Fruit fly (Drosophila melanogaster) whole organism, embryonic: ENCODE data around the gene lin-52.

ENCODE experiments used
- BEAF-32 ChIP-seq: fragments of 200-800 bp; sonication (Bioruptor generic); optimal IDR thresholded peaks from 3 replicates; lab custom pipeline; 2017; ENCODE audit warnings: missing biosample characterization, missing genetic modification characterization, mild to moderate bottlenecking, moderate library complexity, missing genetic modification reagents
- CG17385 ChIP-seq: fragments of 200-800 bp; sonication (Bioruptor generic); optimal IDR thresholded peaks from 3 replicates; lab custom pipeline; 2018; ENCODE audit warnings: missing biosample characterization, mild to moderate bottlenecking, missing genetic modification characterization
- CG6175 ChIP-seq: fragments of 200-800 bp; sonication (Bioruptor generic); IDR thresholded peaks from 3 replicates; pipeline ENCODE4 v1.3.6; 2022; ENCODE audit warnings: missing biosample characterization, missing genetic modification characterization
- Dfd ChIP-seq, 2 experiments: fragments of >200 bp; optimal IDR thresholded peaks; 2 replicates each; lab custom pipeline; 2017; ENCODE audit warnings: missing biosample characterization in 2 of 2, missing genetic modification characterization in 2 of 2
- Fer1 ChIP-seq: fragments of 200-800 bp; sonication (Bioruptor generic); optimal IDR thresholded peaks from 2 replicates; lab custom pipeline; 2017; ENCODE audit warnings: missing biosample characterization, mild to moderate bottlenecking, missing genetic modification characterization
- Max ChIP-seq: fragments of 200-800 bp; sonication (Bioruptor generic); optimal IDR thresholded peaks from 2 replicates; lab custom pipeline; 2016; ENCODE audit warnings: missing biosample characterization, mild to moderate bottlenecking, missing genetic modification characterization
- Xrp1 ChIP-seq: fragments of 200-800 bp; sonication (Bioruptor generic); IDR thresholded peaks from 2 replicates; pipeline ENCODE4 v1.3.6; 2022; ENCODE audit warnings: missing biosample characterization, missing genetic modification characterization
- grn ChIP-seq: fragments of 200-800 bp; sonication (Bioruptor generic); optimal IDR thresholded peaks from 3 replicates; lab custom pipeline; 2017; ENCODE audit warnings: missing biosample characterization, missing genetic modification characterization

- TF ChIP-seq CG6175 (GFP tag; lab: Robert Waterston, UW) (no peak), grn (GFP tag; lab: Kevin White, UChicago) (peak; percentile 89), BEAF-32 (GFP tag; lab: Kevin White, UChicago) (no peak), Max (GFP tag; lab: Kevin White, UChicago) (no peak), Xrp1 (GFP tag; lab: Robert Waterston, UW) (no peak), CG17385 (GFP tag; lab: Kevin White, UChicago) (no peak), Dfd (GFP tag; optimal IDR thresholded peaks at IDR 0.05; lab: Kevin White, UChicago) (no peak), Fer1 (GFP tag; lab: Kevin White, UChicago) (no peak)
These were observed 36.9 kb downstream of the lin-52 start, which contains the start of gene CG33080 for dm6 chrX:5717741-5718475.
